1 fruit fly cellular context compared by ENCODE assay signal in the genomic region with DNA sequence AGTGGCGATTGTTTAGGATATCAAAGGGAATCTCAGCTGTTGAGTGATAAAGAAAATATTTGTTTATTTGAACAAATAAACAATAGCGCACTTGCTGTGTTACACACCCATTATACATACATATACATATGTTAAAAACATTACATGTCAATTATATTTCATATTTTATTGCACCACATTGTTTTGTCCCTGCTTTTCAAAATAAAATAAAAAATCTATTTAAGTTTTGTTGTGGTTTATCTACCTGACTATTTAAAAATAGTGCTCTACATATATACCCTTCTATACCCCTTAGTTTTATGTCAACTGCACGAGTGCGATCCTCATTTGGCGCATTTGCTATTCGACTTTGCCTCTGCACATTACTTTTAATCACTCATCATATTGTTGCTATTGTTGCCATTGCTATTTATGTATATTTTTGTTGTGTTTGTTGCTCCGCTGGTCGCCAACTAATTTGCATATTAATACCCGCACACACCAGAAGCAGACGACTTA.
A peak's percentile ranks its signal among the peaks of the same experiment; 100 is the strongest.
TF ChIP-seq lines count a peak whose summit lies in the region.

No protein-coding gene starts in this region.

TF ChIP-seq in whole organism, embryonic, 481 proteins besides CTCF, POLR2A, EP300 and RAD21 (continued from another document and continues in another):
- TF ChIP-seq CG9727 (GFP tag; optimal IDR thresholded peaks at IDR 0.05; lab: Kevin White, UChicago): peak; percentile 85
- TF ChIP-seq hkb (optimal IDR thresholded peaks at IDR 0.05; lab: Kevin White, UChicago): no peak
- peak; percentile 87 for TF ChIP-seq hkb (GFP tag; IDR thresholded peaks at IDR 0.05; lab: Robert Waterston, UW)
- TF ChIP-seq D19A (tag; optimal IDR thresholded peaks at IDR 0.05; lab: Kevin White, UChicago): peak; percentile 91
- peak; percentile 87 for TF ChIP-seq H15 (GFP tag; IDR thresholded peaks at IDR 0.05; lab: Robert Waterston, UW)
- TF ChIP-seq CG10431 (GFP tag; optimal IDR thresholded peaks at IDR 0.05; lab: Kevin White, UChicago): no peak
- TF ChIP-seq sob (GFP tag; IDR thresholded peaks at IDR 0.05; lab: Robert Waterston, UW): peak; percentile 93
- TF ChIP-seq eve (GFP tag; optimal IDR thresholded peaks at IDR 0.05; lab: Kevin White, UChicago): peak in 1 of 2 experiments; percentile 90
- peak; percentile 50 for TF ChIP-seq CG4617 (GFP tag; optimal IDR thresholded peaks at IDR 0.05; lab: Kevin White, UChicago; ENCODE audit: borderline replicate concordance)
- TF ChIP-seq CG6791 (GFP tag; IDR thresholded peaks at IDR 0.05; lab: Robert Waterston, UW; ENCODE audit: partially characterized antibody): no peak
- peak; percentile 94 for TF ChIP-seq Ssrp (tag; optimal IDR thresholded peaks at IDR 0.05; lab: Kevin White, UChicago)
- peak; percentile 41; the same call in 1 of the 2 replicates for TF ChIP-seq cas (GFP tag; IDR thresholded peaks at IDR 0.05; lab: Robert Waterston, UW)
- 0 out of 2 replicates have a peak, but pooled peaks have one; percentile 41 for TF ChIP-seq Dip2 (GFP tag; IDR thresholded peaks at IDR 0.05; lab: Robert Waterston, UW)
- no peak for TF ChIP-seq CG13123 (GFP tag; optimal IDR thresholded peaks at IDR 0.05; lab: Kevin White, UChicago)
- TF ChIP-seq cg (GFP tag; optimal IDR thresholded peaks at IDR 0.05; lab: Kevin White, UChicago): peak; percentile 25
- peak; percentile 55 for TF ChIP-seq CG12236 (GFP tag; optimal IDR thresholded peaks at IDR 0.05; lab: Kevin White, UChicago)
- TF ChIP-seq CG4820 (GFP tag; optimal IDR thresholded peaks at IDR 0.05; lab: Kevin White, UChicago): peak; percentile 86
- peak; percentile 87 for TF ChIP-seq jing (GFP tag; optimal IDR thresholded peaks at IDR 0.05; lab: Kevin White, UChicago)
- TF ChIP-seq CG17829 (tag; optimal IDR thresholded peaks at IDR 0.05; lab: Kevin White, UChicago): peak; percentile 95
- peak; percentile 78 for TF ChIP-seq ham (GFP tag; IDR thresholded peaks at IDR 0.05; lab: Robert Waterston, UW)
- peak; percentile 67 for TF ChIP-seq CG6254 (GFP tag; optimal IDR thresholded peaks at IDR 0.05; lab: Kevin White, UChicago)
- TF ChIP-seq CG6765 (GFP tag; optimal IDR thresholded peaks at IDR 0.05; lab: Kevin White, UChicago): peak; percentile 51
- peak; percentile 93 for TF ChIP-seq run (tag; optimal IDR thresholded peaks at IDR 0.05; lab: Kevin White, UChicago)
- TF ChIP-seq Side (GFP tag; optimal IDR thresholded peaks at IDR 0.05; lab: Kevin White, UChicago): peak; percentile 34
- no peak for TF ChIP-seq Hr39 (optimal IDR thresholded peaks at IDR 0.05; lab: Kevin White, UChicago)
- TF ChIP-seq grau (tag; optimal IDR thresholded peaks at IDR 0.05; lab: Kevin White, UChicago): peak; percentile 94
- peak; percentile 84; the same call in 1 of the 2 replicates for TF ChIP-seq vvl (GFP tag; IDR thresholded peaks at IDR 0.05; lab: Robert Waterston, UW)
- peak; percentile 86 for TF ChIP-seq CG10654 (GFP tag; optimal IDR thresholded peaks at IDR 0.05; lab: Kevin White, UChicago)
- TF ChIP-seq Eip74EF (GFP tag; optimal IDR thresholded peaks at IDR 0.05; lab: Kevin White, UChicago): peak in 1 of 2 experiments; percentile 81
- TF ChIP-seq CG33213 (GFP tag; optimal IDR thresholded peaks at IDR 0.05; lab: Kevin White, UChicago): no peak
- peak; percentile 61 for TF ChIP-seq CHES-1-like (GFP tag; optimal IDR thresholded peaks at IDR 0.05; lab: Kevin White, UChicago)
- TF ChIP-seq bigmax (GFP tag; optimal IDR thresholded peaks at IDR 0.05; lab: Kevin White, UChicago): no peak
- peak; percentile 38 for TF ChIP-seq CG8089 (GFP tag; optimal IDR thresholded peaks at IDR 0.05; lab: Kevin White, UChicago)
- peak; percentile 88 for TF ChIP-seq CG1529 (GFP tag; optimal IDR thresholded peaks at IDR 0.05; lab: Kevin White, UChicago)
- TF ChIP-seq dimm (GFP tag; IDR thresholded peaks at IDR 0.05; lab: Robert Waterston, UW): peak; percentile 85
- peak; percentile 89 for TF ChIP-seq bcd (GFP tag; optimal IDR thresholded peaks at IDR 0.05; lab: Kevin White, UChicago)
- peak; percentile 23 for TF ChIP-seq mirr (GFP tag; optimal IDR thresholded peaks at IDR 0.05; lab: Kevin White, UChicago)
- peak; percentile 37 for TF ChIP-seq CG9876 (GFP tag; optimal IDR thresholded peaks at IDR 0.05; lab: Kevin White, UChicago)
- TF ChIP-seq CG11504 (tag; optimal IDR thresholded peaks at IDR 0.05; lab: Kevin White, UChicago): peak; percentile 94
- peak; percentile 90 for TF ChIP-seq danr (GFP tag; IDR thresholded peaks at IDR 0.05; lab: Robert Waterston, UW)
- TF ChIP-seq TFAM (GFP tag; optimal IDR thresholded peaks at IDR 0.05; lab: Kevin White, UChicago): peak; percentile 83
- no peak for TF ChIP-seq wek (GFP tag; optimal IDR thresholded peaks at IDR 0.05; lab: Kevin White, UChicago)
- peak; percentile 69 for TF ChIP-seq CG1603 (tag; optimal IDR thresholded peaks at IDR 0.05; lab: Kevin White, UChicago)
- TF ChIP-seq Fer1 (GFP tag; optimal IDR thresholded peaks at IDR 0.05; lab: Kevin White, UChicago): peak; percentile 81
- TF ChIP-seq Doc2 (GFP tag; IDR thresholded peaks at IDR 0.05; lab: Robert Waterston, UW): peak; percentile 72; the same call in 1 of the 2 replicates
- TF ChIP-seq CG34376 (GFP tag; optimal IDR thresholded peaks at IDR 0.05; lab: Kevin White, UChicago): peak; percentile 20
- no peak for TF ChIP-seq sc (optimal IDR thresholded peaks at IDR 0.05; lab: Kevin White, UChicago)
- TF ChIP-seq sc (GFP tag; optimal IDR thresholded peaks at IDR 0.05; lab: Kevin White, UChicago): peak; percentile 85
- peak; percentile 94 for TF ChIP-seq fd96Cb (tag; optimal IDR thresholded peaks at IDR 0.05; lab: Kevin White, UChicago)
- peak; percentile 60 for TF ChIP-seq dm (GFP tag; optimal IDR thresholded peaks at IDR 0.05; lab: Kevin White, UChicago)
- peak; percentile 89 for TF ChIP-seq CG12155 (GFP tag; optimal IDR thresholded peaks at IDR 0.05; lab: Kevin White, UChicago)
- TF ChIP-seq odd (GFP tag; optimal IDR thresholded peaks at IDR 0.05; lab: Kevin White, UChicago): peak; percentile 69
- TF ChIP-seq ap (GFP tag; IDR thresholded peaks at IDR 0.05; lab: Robert Waterston, UW): peak; percentile 72; the same call in 1 of the 2 replicates
- TF ChIP-seq Sin3A (optimal IDR thresholded peaks at IDR 0.05; lab: Kevin White, UChicago): no peak
- peak; percentile 90 to 91 for TF ChIP-seq bsh (GFP tag; optimal IDR thresholded peaks at IDR 0.05; lab: Kevin White, UChicago)
- TF ChIP-seq otp (GFP tag; IDR thresholded peaks at IDR 0.05; lab: Robert Waterston, UW): peak; percentile 76
- peak; percentile 95 for TF ChIP-seq lmd (GFP tag; IDR thresholded peaks at IDR 0.05; lab: Robert Waterston, UW)
- TF ChIP-seq Med (GFP tag; lab: Kevin White, UChicago): peak; percentile 43
- TF ChIP-seq Optix (GFP tag; IDR thresholded peaks at IDR 0.05; lab: Robert Waterston, UW): no peak
- TF ChIP-seq CkIIα-i1 (GFP tag; IDR thresholded peaks at IDR 0.05; lab: Robert Waterston, UW): peak; percentile 54; the same call in 1 of the 2 replicates
- no peak for TF ChIP-seq hbn (GFP tag; IDR thresholded peaks at IDR 0.05; lab: Robert Waterston, UW; ENCODE audit: partially characterized antibody)
- TF ChIP-seq CG6683 (GFP tag; optimal IDR thresholded peaks at IDR 0.05; lab: Kevin White, UChicago): peak; percentile 53
- 0 out of 2 replicates have a peak, but pooled peaks have one; percentile 45 for TF ChIP-seq onecut (GFP tag; IDR thresholded peaks at IDR 0.05; lab: Robert Waterston, UW)
- peak; percentile 78 for TF ChIP-seq mam (GFP tag; optimal IDR thresholded peaks at IDR 0.05; lab: Kevin White, UChicago)
- TF ChIP-seq vfl (GFP tag; optimal IDR thresholded peaks at IDR 0.05; lab: Kevin White, UChicago): peak; percentile 6
- TF ChIP-seq NfI (GFP tag; optimal IDR thresholded peaks at IDR 0.05; lab: Kevin White, UChicago): peak; percentile 84
- peak; percentile 71 for TF ChIP-seq exex (tag; optimal IDR thresholded peaks at IDR 0.05; lab: Kevin White, UChicago)
- peak; percentile 19 for TF ChIP-seq en (GFP tag; optimal IDR thresholded peaks at IDR 0.05; lab: Kevin White, UChicago)
- peak; percentile 59 for TF ChIP-seq CG33557 (GFP tag; optimal IDR thresholded peaks at IDR 0.05; lab: Kevin White, UChicago)
- TF ChIP-seq CG10543 (GFP tag; optimal IDR thresholded peaks at IDR 0.05; lab: Kevin White, UChicago): no peak
- TF ChIP-seq CG8359 (GFP tag; optimal IDR thresholded peaks at IDR 0.05; lab: Kevin White, UChicago; ENCODE audit: borderline replicate concordance): peak; percentile 79
- no peak for TF ChIP-seq fru (optimal IDR thresholded peaks at IDR 0.05; lab: Kevin White, UChicago)
- TF ChIP-seq CG6689 (GFP tag; IDR thresholded peaks at IDR 0.05; lab: Robert Waterston, UW): peak; percentile 93
- peak; percentile 94 for TF ChIP-seq CG30403 (GFP tag; optimal IDR thresholded peaks at IDR 0.05; lab: Kevin White, UChicago)
- TF ChIP-seq CG1233 (GFP tag; optimal IDR thresholded peaks at IDR 0.05; lab: Kevin White, UChicago): peak; percentile 90
- peak; percentile 34 for TF ChIP-seq CG4707 (GFP tag; optimal IDR thresholded peaks at IDR 0.05; lab: Kevin White, UChicago)
- no peak for TF ChIP-seq bbx (GFP tag; IDR thresholded peaks at IDR 0.05; lab: Robert Waterston, UW; ENCODE audit: partially characterized antibody)
- peak; percentile 94 for TF ChIP-seq Fer3 (tag; optimal IDR thresholded peaks at IDR 0.05; lab: Kevin White, UChicago)
- peak; percentile 87 for TF ChIP-seq tin (GFP tag; optimal IDR thresholded peaks at IDR 0.05; lab: Kevin White, UChicago)
- TF ChIP-seq lilli (GFP tag; optimal IDR thresholded peaks at IDR 0.05; lab: Kevin White, UChicago): peak; percentile 88
- TF ChIP-seq cato (GFP tag; optimal IDR thresholded peaks at IDR 0.05; lab: Kevin White, UChicago; ENCODE audit: borderline replicate concordance): peak; percentile 90
- peak; percentile 54 for TF ChIP-seq Myb (GFP tag; optimal IDR thresholded peaks at IDR 0.05; lab: Kevin White, UChicago)
- peak; percentile 90 for TF ChIP-seq Xrp1 (GFP tag; IDR thresholded peaks at IDR 0.05; lab: Robert Waterston, UW)
- TF ChIP-seq crol (GFP tag; IDR thresholded peaks at IDR 0.05; lab: Robert Waterston, UW): peak; percentile 26; the same call in 1 of the 2 replicates
- TF ChIP-seq pfk (GFP tag; optimal IDR thresholded peaks at IDR 0.05; lab: Kevin White, UChicago): no peak
- TF ChIP-seq CG11398 (GFP tag; optimal IDR thresholded peaks at IDR 0.05; lab: Kevin White, UChicago): peak; percentile 61
- peak; percentile 86 for TF ChIP-seq Atf6 (GFP tag; IDR thresholded peaks at IDR 0.05; lab: Robert Waterston, UW)
- TF ChIP-seq CG18619 (GFP tag; optimal IDR thresholded peaks at IDR 0.05; lab: Kevin White, UChicago): peak; percentile 85
- TF ChIP-seq nom (GFP tag; optimal IDR thresholded peaks at IDR 0.05; lab: Kevin White, UChicago): no peak
- peak; percentile 50; the same call in 1 of the 2 replicates for TF ChIP-seq NFAT (GFP tag; IDR thresholded peaks at IDR 0.05; lab: Robert Waterston, UW)
- peak; percentile 89 for TF ChIP-seq Mrtf (GFP tag; IDR thresholded peaks at IDR 0.05; lab: Robert Waterston, UW)
- peak; percentile 90 for TF ChIP-seq Ada2b (GFP tag; IDR thresholded peaks at IDR 0.05; lab: Robert Waterston, UW)
- peak; percentile 94 for TF ChIP-seq CG8924 (tag; optimal IDR thresholded peaks at IDR 0.05; lab: Kevin White, UChicago)
- peak; percentile 93 for TF ChIP-seq klu (GFP tag; IDR thresholded peaks at IDR 0.05; lab: Robert Waterston, UW)
- peak; percentile 93 for TF ChIP-seq CG14441 (GFP tag; IDR thresholded peaks at IDR 0.05; lab: Robert Waterston, UW)
- TF ChIP-seq Trl (optimal IDR thresholded peaks at IDR 0.05; lab: Kevin White, UChicago): no peak
- peak; percentile 67 for TF ChIP-seq Trl (GFP tag; optimal IDR thresholded peaks at IDR 0.05; lab: Kevin White, UChicago)
- peak; percentile 71 for TF ChIP-seq pnt (GFP tag; optimal IDR thresholded peaks at IDR 0.05; lab: Kevin White, UChicago)
- no peak for TF ChIP-seq nerfin-2 (GFP tag; IDR thresholded peaks at IDR 0.05; lab: Robert Waterston, UW; ENCODE audit: partially characterized antibody)
- peak; percentile 75 for TF ChIP-seq CG9437 (GFP tag; optimal IDR thresholded peaks at IDR 0.05; lab: Kevin White, UChicago)
- peak; percentile 17 for TF ChIP-seq Ets97D (GFP tag; optimal IDR thresholded peaks at IDR 0.05; lab: Kevin White, UChicago)
- peak; percentile 86 for TF ChIP-seq CG43689 (GFP tag; IDR thresholded peaks at IDR 0.05; lab: Robert Waterston, UW)
- TF ChIP-seq croc (GFP tag; conservative IDR thresholded peaks at IDR 0.05; lab: Robert Waterston, UW): peak; percentile 84
- peak; percentile 52 for TF ChIP-seq CG7928 (GFP tag; optimal IDR thresholded peaks at IDR 0.05; lab: Kevin White, UChicago)
- no peak for TF ChIP-seq Scr (GFP tag; IDR thresholded peaks at IDR 0.05; lab: Robert Waterston, UW; ENCODE audit: partially characterized antibody)
- peak; percentile 87 for TF ChIP-seq CG18599 (GFP tag; optimal IDR thresholded peaks at IDR 0.05; lab: Kevin White, UChicago)
- TF ChIP-seq CG11695 (GFP tag; IDR thresholded peaks at IDR 0.05; lab: Robert Waterston, UW): peak; percentile 95
- peak; percentile 71 for TF ChIP-seq Mes4 (GFP tag; optimal IDR thresholded peaks at IDR 0.05; lab: Kevin White, UChicago)
- peak; percentile 89 for TF ChIP-seq CG16815 (GFP tag; optimal IDR thresholded peaks at IDR 0.05; lab: Kevin White, UChicago)
- peak; percentile 71; the same call in 3 of the 4 replicates for TF ChIP-seq Gug (GFP tag; IDR thresholded peaks at IDR 0.05; lab: Robert Waterston, UW)
- TF ChIP-seq CG1024 (GFP tag; IDR thresholded peaks at IDR 0.05; lab: Robert Waterston, UW): peak; percentile 49
- peak; percentile 72 for TF ChIP-seq fu2 (GFP tag; optimal IDR thresholded peaks at IDR 0.05; lab: Kevin White, UChicago)
- peak; percentile 77 for TF ChIP-seq HLH54F (GFP tag; optimal IDR thresholded peaks at IDR 0.05; lab: Kevin White, UChicago)
- TF ChIP-seq phol (tag; optimal IDR thresholded peaks at IDR 0.05; lab: Kevin White, UChicago): peak; percentile 96
- peak; percentile 93 for TF ChIP-seq CG34422 (GFP tag; IDR thresholded peaks at IDR 0.05; lab: Robert Waterston, UW)
- TF ChIP-seq CG17802 (tag; optimal IDR thresholded peaks at IDR 0.05; lab: Kevin White, UChicago): peak; percentile 56
- peak; percentile 92 for TF ChIP-seq sisA (GFP tag; IDR thresholded peaks at IDR 0.05; lab: Robert Waterston, UW)
- no peak for TF ChIP-seq gro (GFP tag; optimal IDR thresholded peaks at IDR 0.05; lab: Kevin White, UChicago)
- TF ChIP-seq HHEX (GFP tag; optimal IDR thresholded peaks at IDR 0.05; lab: Kevin White, UChicago): peak; percentile 91
- peak; percentile 40 for TF ChIP-seq ab (GFP tag; optimal IDR thresholded peaks at IDR 0.05; lab: Kevin White, UChicago)
- peak; percentile 98 for TF ChIP-seq CG2678 (tag; optimal IDR thresholded peaks at IDR 0.05; lab: Kevin White, UChicago)
- TF ChIP-seq BEAF-32 (GFP tag; optimal IDR thresholded peaks at IDR 0.05; lab: Kevin White, UChicago): no peak
- peak; percentile 78; the same call in 1 of the 2 replicates for TF ChIP-seq sim (GFP tag; IDR thresholded peaks at IDR 0.05; lab: Robert Waterston, UW)
